Worm (Caenorhabditis elegans): ENCODE data around the gene nex-2.

ce11 chrIII:10290541-10290940 is 39.7 kb downstream of the nex-2 start:
- TF ChIP-seq cebp-1 (GFP tag; IDR thresholded peaks at IDR 0.05) (no peak), cebp-1 (tag; optimal IDR thresholded peaks at IDR 0.05) (no peak), gei-17 (GFP tag; optimal IDR thresholded peaks at IDR 0.05) (no peak), mcd-1 (GFP tag; IDR thresholded peaks at IDR 0.05) (no peak)

All from whole organism, young adult.